Worm (Caenorhabditis elegans): ENCODE measurements around the gene srt-39.

Gene srt-39

ce11 chrV:12512773-12513172 is 28.1 kb downstream of the srt-39 start, which contains the start of the genes T28H10.2 and lgmn-1 (continued):
- no peak for TF ChIP-seq saeg-2 (GFP tag; IDR thresholded peaks at IDR 0.05)
- TF ChIP-seq ceh-62 (tag; optimal IDR thresholded peaks at IDR 0.05): no peak
- TF ChIP-seq zip-2 (tag; optimal IDR thresholded peaks at IDR 0.05): no peak
- TF ChIP-seq attf-4 (tag; optimal IDR thresholded peaks at IDR 0.05): no peak
- TF ChIP-seq pha-4 (GFP tag; IDR thresholded peaks at IDR 0.05): no peak
- TF ChIP-seq pha-4 (tag; optimal IDR thresholded peaks at IDR 0.05): no peak
- TF ChIP-seq php-3 (GFP tag; IDR thresholded peaks at IDR 0.05): 0 out of 2 replicates have a peak, but pooled peaks have one; percentile 28
- no peak for TF ChIP-seq ceh-82 (tag; optimal IDR thresholded peaks at IDR 0.05)
- peak; percentile 84 for TF ChIP-seq hlh-30 (tag; optimal IDR thresholded peaks at IDR 0.05; ENCODE audit: insufficient read depth)
- no peak for TF ChIP-seq nhr-10 (tag; optimal IDR thresholded peaks at IDR 0.05)
- no peak for TF ChIP-seq egl-43 (GFP tag; IDR thresholded peaks at IDR 0.05)
- TF ChIP-seq mxl-3 (GFP tag; optimal IDR thresholded peaks at IDR 0.05): no peak

ce11 chrV:12513900-12514299 is 29.2 kb downstream of the srt-39 start:
- TF ChIP-seq lin-38 (GFP tag; IDR thresholded peaks at IDR 0.05) (no peak), set-16 (GFP tag; IDR thresholded peaks at IDR 0.05) (no peak), hlh-11 (tag; optimal IDR thresholded peaks at IDR 0.05) (peak; percentile 33), pqm-1 (tag; optimal IDR thresholded peaks at IDR 0.05) (peak; percentile 51), daf-16 (GFP tag; optimal IDR thresholded peaks at IDR 0.05) (no peak), daf-16 (tag; optimal IDR thresholded peaks at IDR 0.05) (peak; percentile 19), vab-7 (GFP tag; IDR thresholded peaks at IDR 0.05) (no peak), Y75B8A.6 (GFP tag; IDR thresholded peaks at IDR 0.05) (no peak), fkh-10 (GFP tag; optimal IDR thresholded peaks at IDR 0.05) (no peak), dve-1 (tag; optimal IDR thresholded peaks at IDR 0.05; ENCODE audit: insufficient read depth) (peak; percentile 7), mes-2 (tag; optimal IDR thresholded peaks at IDR 0.05; ENCODE audit: poor library complexity, severe bottlenecking) (peak; percentile 37), lir-3 (tag; optimal IDR thresholded peaks at IDR 0.05) (no peak), nhr-6 (tag; optimal IDR thresholded peaks at IDR 0.05) (peak; percentile 36), ZK337.2 (GFP tag; IDR thresholded peaks at IDR 0.05) (no peak), dmd-6 (GFP tag; IDR thresholded peaks at IDR 0.05) (peak; percentile 25; the same call in 1 of the 2 replicates), nhr-11 (tag; optimal IDR thresholded peaks at IDR 0.05) (peak; percentile 12), jun-1 (tag; optimal IDR thresholded peaks at IDR 0.05) (no peak)

DNA sequence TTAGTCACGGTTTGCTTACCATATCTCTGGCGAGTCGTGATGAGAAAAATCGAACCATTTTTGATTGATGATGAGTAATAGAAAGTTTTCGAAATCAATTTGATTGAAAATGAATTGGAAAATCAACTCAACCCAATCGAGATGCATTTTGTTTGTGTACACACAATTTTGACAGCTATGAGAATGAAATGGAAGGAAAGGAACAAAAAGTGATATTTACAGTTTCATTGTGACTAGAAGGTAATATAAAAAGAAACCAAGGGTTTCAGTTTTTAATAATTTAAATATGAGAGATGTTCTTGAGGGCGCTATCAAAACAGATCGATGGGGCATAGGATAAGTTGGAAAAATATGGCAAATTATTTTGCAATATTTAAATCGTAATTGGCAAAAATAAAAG is 32.5 kb downstream of the srt-39 start, which contains the start of gene cal-1:
TSS of gene cal-1 (minus strand) at position 101 of the 400 bp plus-strand sequence.
- no peak for TF ChIP-seq unc-39 (tag; optimal IDR thresholded peaks at IDR 0.05)
- no peak for TF ChIP-seq nhr-11 (tag; optimal IDR thresholded peaks at IDR 0.05)
- no peak for TF ChIP-seq mes-2 (tag; optimal IDR thresholded peaks at IDR 0.05; ENCODE audit: poor library complexity, severe bottlenecking)
- TF ChIP-seq Y5F2A.4 (GFP tag; optimal IDR thresholded peaks at IDR 0.05): no peak
- TF ChIP-seq F10B5.3 (tag; optimal IDR thresholded peaks at IDR 0.05): no peak
- no peak for TF ChIP-seq rbr-2 (tag; optimal IDR thresholded peaks at IDR 0.05)
- no peak for TF ChIP-seq zip-2 (tag; optimal IDR thresholded peaks at IDR 0.05)

DNA sequence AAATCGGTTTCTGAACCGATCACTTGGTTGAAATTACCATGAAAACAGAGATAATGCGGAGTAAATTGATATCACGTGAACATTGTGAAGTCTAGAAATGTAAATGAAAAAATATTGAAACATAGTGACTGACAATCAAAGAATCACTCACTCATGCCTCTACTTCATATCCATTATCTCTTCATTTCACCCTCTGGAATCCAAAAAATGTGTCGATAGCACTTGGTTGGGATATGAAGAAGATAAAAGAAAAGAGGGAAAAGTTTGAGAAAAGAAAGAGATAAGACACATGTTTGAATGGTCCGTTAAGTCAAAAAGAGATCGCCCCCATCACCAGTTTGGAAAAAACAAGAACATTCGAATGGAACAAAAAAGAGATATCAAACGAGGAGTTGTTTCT is 33.1 kb downstream of the srt-39 start:
- TF ChIP-seq lsy-2 (tag; optimal IDR thresholded peaks at IDR 0.05) (no peak), ceh-32 (tag; optimal IDR thresholded peaks at IDR 0.05; ENCODE audit: poor library complexity) (no peak), Y48G9A.11 (GFP tag; IDR thresholded peaks at IDR 0.05) (no peak), nhr-11 (tag; optimal IDR thresholded peaks at IDR 0.05) (peak; percentile 38), pha-4 (GFP tag; IDR thresholded peaks at IDR 0.05) (no peak), pha-4 (tag; optimal IDR thresholded peaks at IDR 0.05) (no peak), daf-16 (GFP tag; optimal IDR thresholded peaks at IDR 0.05) (peak in 1 of 2 experiments; percentile 14), daf-16 (tag; optimal IDR thresholded peaks at IDR 0.05) (no peak), hlh-11 (tag; optimal IDR thresholded peaks at IDR 0.05) (peak; percentile 7), skn-1 (tag; optimal IDR thresholded peaks at IDR 0.05) (no peak), unc-62 (GFP tag; optimal IDR thresholded peaks at IDR 0.05 in 1 of 2) (peak in 1 of 2 experiments; percentile 78), unc-62 (tag; optimal IDR thresholded peaks at IDR 0.05) (no peak), aha-1 (tag) (no peak), unc-39 (tag; optimal IDR thresholded peaks at IDR 0.05) (no peak), daf-12 (tag; optimal IDR thresholded peaks at IDR 0.05) (no peak)

Data from whole organism, L4 larva.